Worm (Caenorhabditis elegans) whole organism, L1 larva: ENCODE results near the gene ndab-1.

Experiments
- C04F5.9 ChIP-seq: sonication (generic microtip); optimal IDR thresholded peaks from 2 replicates; lab custom pipeline; 2016; ENCODE audit warnings: missing genetic modification characterization, missing compliant biosample characterization
- aha-1 ChIP-seq: fragments of 150-350 bp; optimal IDR thresholded peaks from 2 replicates; lab custom pipeline; 2014; ENCODE audit warnings: missing biosample characterization, missing genetic modification characterization
- blmp-1 ChIP-seq: fragments of 150-350 bp; optimal IDR thresholded peaks from 2 replicates; lab custom pipeline; 2014; ENCODE audit warnings: missing biosample characterization, missing genetic modification characterization
- ceh-63 ChIP-seq: fragments of 200-800 bp; sonication (Bioruptor generic); optimal IDR thresholded peaks from 2 replicates; lab custom pipeline; 2018; ENCODE audit warnings: mild to moderate bottlenecking, missing genetic modification characterization, missing compliant biosample characterization
- ceh-8 ChIP-seq: fragments of 200-800 bp; sonication (Bioruptor generic); optimal IDR thresholded peaks from 2 replicates; lab custom pipeline; 2018; ENCODE audit warnings: mild to moderate bottlenecking, missing genetic modification characterization, moderate library complexity, missing compliant biosample characterization
- ceh-88 ChIP-seq: fragments of 200-800 bp; sonication (Bioruptor generic); IDR thresholded peaks from 2 replicates; pipeline ENCODE4 v1.3.6; 2022; ENCODE audit warnings: missing genetic modification characterization, missing compliant biosample characterization
- ces-1 ChIP-seq: fragments of 150-350 bp; optimal IDR thresholded peaks from 2 replicates; lab custom pipeline; 2014; ENCODE audit warnings: missing biosample characterization, missing genetic modification reagents, missing genetic modification characterization
- dpl-1 ChIP-seq, 3 experiments: fragments of 150-350 bp in 2 of 3; sonication (generic microtip) in 1 of 3; optimal IDR thresholded peaks; 2 replicates each; lab custom pipeline; 2014 to 2017; ENCODE audit warnings: missing biosample characterization in 3 of 3, missing genetic modification characterization in 3 of 3, missing genetic modification reagents in 3 of 3
- dsc-1 ChIP-seq: sonication (generic microtip); optimal IDR thresholded peaks from 2 replicates; lab custom pipeline; 2016; ENCODE audit warnings: mild to moderate bottlenecking, missing genetic modification characterization, missing compliant biosample characterization
- efl-1 ChIP-seq, 4 experiments: fragments of 150-350 bp; optimal IDR thresholded peaks in 3 of 4; peaks in 1 of 4; 1 replicate in 1 of 4; 2 replicates in 3 of 4; lab custom pipeline; 2014; ENCODE audit warnings: missing biosample characterization in 2 of 4, missing genetic modification characterization in 2 of 4, missing genetic modification reagents in 2 of 4
- efl-3 ChIP-seq: fragments of 200-800 bp; sonication (Bioruptor generic); optimal IDR thresholded peaks from 2 replicates; lab custom pipeline; 2018; ENCODE audit warnings: mild to moderate bottlenecking, missing genetic modification characterization, missing compliant biosample characterization
- elt-2 ChIP-seq: sonication (generic microtip); optimal IDR thresholded peaks from 2 replicates; lab custom pipeline; 2016; ENCODE audit warnings: missing genetic modification characterization, mild to moderate bottlenecking, inconsistent platforms, missing compliant biosample characterization, missing genetic modification reagents
- fkh-10 ChIP-seq: sonication (generic microtip); optimal IDR thresholded peaks from 2 replicates; lab custom pipeline; 2017; ENCODE audit warnings: missing biosample characterization, missing genetic modification reagents, missing genetic modification characterization
- fkh-4 ChIP-seq: sonication (generic microtip); optimal IDR thresholded peaks from 2 replicates; lab custom pipeline; 2016; ENCODE audit warnings: missing compliant biosample characterization, missing genetic modification characterization, borderline replicate concordance
- fkh-8 ChIP-seq: sonication (generic microtip); optimal IDR thresholded peaks from 2 replicates; lab custom pipeline; 2016; ENCODE audit warnings: mild to moderate bottlenecking, missing genetic modification characterization, missing compliant biosample characterization
- fos-1 ChIP-seq: fragments of 150-350 bp; optimal IDR thresholded peaks from 2 replicates; lab custom pipeline; 2014; ENCODE audit warnings: missing biosample characterization, missing genetic modification characterization
- hlh-17 ChIP-seq: fragments of 200-800 bp; sonication (Bioruptor generic); optimal IDR thresholded peaks from 2 replicates; lab custom pipeline; 2018; ENCODE audit warnings: missing genetic modification characterization, mild to moderate bottlenecking, missing compliant biosample characterization, moderate library complexity, borderline replicate concordance
- hlh-4 ChIP-seq: sonication (generic microtip); optimal IDR thresholded peaks from 2 replicates; lab custom pipeline; 2016; ENCODE audit warnings: mild to moderate bottlenecking, missing genetic modification characterization, missing compliant biosample characterization
- hpl-2 ChIP-seq: fragments of 150-350 bp; optimal IDR thresholded peaks from 2 replicates; lab custom pipeline; 2014; ENCODE audit warnings: missing biosample characterization, missing genetic modification reagents, missing genetic modification characterization
- irx-1 ChIP-seq: sonication (generic microtip); optimal IDR thresholded peaks from 2 replicates; lab custom pipeline; 2016; ENCODE audit warnings: missing genetic modification characterization, missing compliant biosample characterization
- isw-1 ChIP-seq: fragments of 200-800 bp; sonication (Bioruptor generic); IDR thresholded peaks from 2 replicates; pipeline ENCODE4 v1.3.6; 2022; ENCODE audit warnings: missing genetic modification characterization, missing compliant biosample characterization
- lin-13 ChIP-seq: fragments of 150-350 bp; optimal IDR thresholded peaks from 2 replicates; lab custom pipeline; 2014; ENCODE audit warnings: missing biosample characterization, missing genetic modification reagents, missing genetic modification characterization
- lin-14 ChIP-seq: fragments of 200-800 bp; sonication (Bioruptor generic); optimal IDR thresholded peaks from 2 replicates; lab custom pipeline; 2018; ENCODE audit warnings: mild to moderate bottlenecking, missing genetic modification characterization, moderate library complexity, missing compliant biosample characterization
- lin-15B ChIP-seq: fragments of 150-350 bp; sonication (generic microtip); optimal IDR thresholded peaks from 3 replicates; lab custom pipeline; 2014; ENCODE audit warnings: missing biosample characterization, missing genetic modification characterization
- lin-35 ChIP-seq, 2 experiments: fragments of 150-350 bp; optimal IDR thresholded peaks; 2 replicates each; lab custom pipeline; 2014; ENCODE audit warnings: missing biosample characterization in 2 of 2, missing genetic modification characterization in 2 of 2, missing genetic modification reagents in 2 of 2
- lsy-2 ChIP-seq, 2 experiments: fragments of 150-350 bp; optimal IDR thresholded peaks; 2 replicates each; lab custom pipeline; 2014; ENCODE audit warnings: missing biosample characterization in 2 of 2, missing genetic modification characterization in 2 of 2
- mef-2 ChIP-seq: fragments of 150-350 bp; optimal IDR thresholded peaks from 2 replicates; lab custom pipeline; 2014; ENCODE audit warnings: missing biosample characterization, missing genetic modification characterization
- mep-1 ChIP-seq: fragments of 150-350 bp; optimal IDR thresholded peaks from 2 replicates; lab custom pipeline; 2014; ENCODE audit warnings: missing biosample characterization, missing genetic modification characterization
- nhr-11 ChIP-seq: fragments of 150-350 bp; optimal IDR thresholded peaks from 2 replicates; lab custom pipeline; 2014; ENCODE audit warnings: missing biosample characterization, missing genetic modification characterization
- nhr-28 ChIP-seq: fragments of 150-350 bp; optimal IDR thresholded peaks from 2 replicates; lab custom pipeline; 2014; ENCODE audit warnings: missing biosample characterization, missing genetic modification characterization
- nhr-47 ChIP-seq: sonication (generic microtip); optimal IDR thresholded peaks from 2 replicates; lab custom pipeline; 2016; ENCODE audit warnings: mild to moderate bottlenecking, missing genetic modification characterization, moderate library complexity, missing compliant biosample characterization
- nhr-71 ChIP-seq: sonication (generic microtip); optimal IDR thresholded peaks from 2 replicates; lab custom pipeline; 2016; ENCODE audit warnings: mild to moderate bottlenecking, missing genetic modification characterization, moderate library complexity, missing compliant biosample characterization
- nhr-76 ChIP-seq: sonication (generic microtip); optimal IDR thresholded peaks from 2 replicates; lab custom pipeline; 2017; ENCODE audit warnings: missing biosample characterization, missing genetic modification characterization
- nhr-77 ChIP-seq: fragments of 150-350 bp; optimal IDR thresholded peaks from 2 replicates; lab custom pipeline; 2014; ENCODE audit warnings: missing biosample characterization, missing genetic modification characterization
- nhr-85 ChIP-seq: sonication (generic microtip); peaks from one replicate; lab custom pipeline; 2016; ENCODE audit warnings: missing genetic modification characterization, inconsistent platforms, missing compliant biosample characterization
- nhr-90 ChIP-seq: sonication (generic microtip); optimal IDR thresholded peaks from 2 replicates; lab custom pipeline; 2016; ENCODE audit warnings: mild to moderate bottlenecking, missing genetic modification characterization, missing compliant biosample characterization; ENCODE audit not compliant: poor library complexity
- pax-3 ChIP-seq: fragments of 200-800 bp; sonication (Bioruptor generic); optimal IDR thresholded peaks from 2 replicates; lab custom pipeline; 2018; ENCODE audit warnings: mild to moderate bottlenecking, missing genetic modification characterization, moderate library complexity, missing compliant biosample characterization
- pqm-1 ChIP-seq: sonication (generic microtip); optimal IDR thresholded peaks from 3 replicates; lab custom pipeline; 2017; ENCODE audit warnings: missing biosample characterization, missing genetic modification characterization
- rnt-1 ChIP-seq: sonication (generic microtip); optimal IDR thresholded peaks from 2 replicates; lab custom pipeline; 2016; ENCODE audit warnings: mild to moderate bottlenecking, missing genetic modification characterization, moderate library complexity, missing compliant biosample characterization
- snpc-4 ChIP-seq: fragments of 150-350 bp; optimal IDR thresholded peaks from 2 replicates; lab custom pipeline; 2014; ENCODE audit warnings: missing biosample characterization, missing genetic modification characterization
- snu-23 ChIP-seq: sonication (generic microtip); optimal IDR thresholded peaks from 2 replicates; lab custom pipeline; 2016; ENCODE audit warnings: missing genetic modification characterization, missing compliant biosample characterization
- swsn-7 ChIP-seq: sonication (generic microtip); optimal IDR thresholded peaks from 2 replicates; lab custom pipeline; 2016; ENCODE audit warnings: missing genetic modification characterization, missing compliant biosample characterization
- tbx-2 ChIP-seq: sonication (generic microtip); optimal IDR thresholded peaks from 2 replicates; lab custom pipeline; 2016; ENCODE audit warnings: missing genetic modification characterization, missing compliant biosample characterization
- tlp-1 ChIP-seq: fragments of 150-350 bp; optimal IDR thresholded peaks from 2 replicates; lab custom pipeline; 2014; ENCODE audit warnings: missing biosample characterization, missing genetic modification characterization
- unc-30 ChIP-seq: sonication (generic microtip); optimal IDR thresholded peaks from 2 replicates; lab custom pipeline; 2017; ENCODE audit warnings: missing biosample characterization, missing genetic modification characterization
- vab-15 ChIP-seq: sonication (generic microtip); optimal IDR thresholded peaks from 2 replicates; lab custom pipeline; 2017; ENCODE audit warnings: missing genotype, mild to moderate bottlenecking, missing genetic modification characterization, missing compliant biosample characterization
- xbp-1 ChIP-seq: sonication (generic microtip); optimal IDR thresholded peaks from 2 replicates; lab custom pipeline; 2016; ENCODE audit warnings: missing genetic modification characterization, missing compliant biosample characterization
- ztf-4 ChIP-seq: fragments of 150-350 bp; optimal IDR thresholded peaks from 2 replicates; lab custom pipeline; 2014; ENCODE audit warnings: missing biosample characterization, missing genetic modification characterization

The ndab-1 gene

ce11 chrIII:11936668-11937276 lies 21.3 kb upstream of the ndab-1 start:
- TF ChIP-seq lin-14 (GFP tag; lab: Kevin White, UChicago) (peak; percentile 34), nhr-71 (tag; lab: Kevin White, UChicago) (peak; percentile 30), mep-1 (tag; lab: Kevin White, UChicago) (no peak), rnt-1 (tag; lab: Kevin White, UChicago) (peak; percentile 24), lin-15B (tag; lab: Kevin White, UChicago) (no peak), xbp-1 (tag; lab: Kevin White, UChicago) (peak; percentile 2), nhr-90 (tag; lab: Kevin White, UChicago) (no peak), tbx-2 (tag; lab: Kevin White, UChicago) (peak; percentile 25), efl-1 (optimal IDR thresholded peaks at IDR 0.05; lab: Kevin White, UChicago) (no peak), efl-1 (GFP tag; optimal IDR thresholded peaks at IDR 0.05 in 1 of 2; lab: Kevin White, UChicago) (peak in 1 of 2 experiments; percentile 91), nhr-47 (tag; lab: Kevin White, UChicago) (peak; percentile 29), fkh-8 (peak; percentile 39), dsc-1 (tag; lab: Kevin White, UChicago) (peak; percentile 6)

ce11 chrIII:11935948-11936280 lies 20.4 kb upstream of the ndab-1 start:
- no peak for TF ChIP-seq tlp-1 (tag; lab: Kevin White, UChicago)
- no peak for TF ChIP-seq lin-15B (tag; lab: Kevin White, UChicago)
- no peak for TF ChIP-seq efl-1 (optimal IDR thresholded peaks at IDR 0.05; lab: Kevin White, UChicago)
- TF ChIP-seq efl-1 (GFP tag; optimal IDR thresholded peaks at IDR 0.05 in 1 of 2; lab: Kevin White, UChicago) = peak in 1 of 2 experiments; percentile 92
- no peak for TF ChIP-seq nhr-90 (tag; lab: Kevin White, UChicago)
- no peak for TF ChIP-seq pqm-1 (tag; lab: Kevin White, UChicago)
- TF ChIP-seq xbp-1 (tag; lab: Kevin White, UChicago) = peak; percentile 9
- TF ChIP-seq fkh-4 = no peak
- no peak for TF ChIP-seq efl-3 (GFP tag; lab: Kevin White, UChicago)
- no peak for TF ChIP-seq mep-1 (tag; lab: Kevin White, UChicago)
- TF ChIP-seq hlh-17 (GFP tag; lab: Kevin White, UChicago) = no peak
- TF ChIP-seq nhr-47 (tag; lab: Kevin White, UChicago) = peak; percentile 65
- TF ChIP-seq snu-23 (GFP tag; lab: Kevin White, UChicago) = peak; percentile 13
- TF ChIP-seq vab-15 (tag; lab: Kevin White, UChicago) = no peak
- no peak for TF ChIP-seq ces-1 (GFP tag; lab: Kevin White, UChicago)
- TF ChIP-seq lin-14 (GFP tag; lab: Kevin White, UChicago) = peak; percentile 86
- TF ChIP-seq fos-1 (tag; lab: Kevin White, UChicago) = peak; percentile 17
- peak in 1 of 2 experiments; percentile 41 for TF ChIP-seq lsy-2 (tag; optimal IDR thresholded peaks at IDR 0.05; lab: Kevin White, UChicago)
- TF ChIP-seq C04F5.9 (tag; lab: Kevin White, UChicago) = no peak
- no peak for TF ChIP-seq hpl-2 (GFP tag; lab: Kevin White, UChicago)
- TF ChIP-seq nhr-77 = no peak
- no peak for TF ChIP-seq ztf-4 (tag; lab: Kevin White, UChicago)
- no peak for TF ChIP-seq ceh-63 (GFP tag; lab: Kevin White, UChicago)
- no peak for TF ChIP-seq hlh-4
- no peak for TF ChIP-seq blmp-1 (tag; lab: Kevin White, UChicago)
- TF ChIP-seq fkh-10 (GFP tag; lab: Kevin White, UChicago) = peak; percentile 20
- TF ChIP-seq dsc-1 (tag; lab: Kevin White, UChicago) = peak; percentile 31
- TF ChIP-seq aha-1 = no peak
- peak in 1 of 2 experiments; percentile 6 for TF ChIP-seq lin-35 (GFP tag; optimal IDR thresholded peaks at IDR 0.05; lab: Kevin White, UChicago)
- TF ChIP-seq unc-30 = no peak
- TF ChIP-seq elt-2 = no peak
- no peak for TF ChIP-seq nhr-11 (tag; lab: Kevin White, UChicago)
- TF ChIP-seq tbx-2 (tag; lab: Kevin White, UChicago) = peak; percentile 12
- TF ChIP-seq irx-1 (tag; lab: Kevin White, UChicago) = no peak
- TF ChIP-seq nhr-28 (tag; lab: Kevin White, UChicago) = no peak
- TF ChIP-seq nhr-76 (tag; lab: Kevin White, UChicago) = no peak
- peak; percentile 14 for TF ChIP-seq snpc-4 (tag; lab: Kevin White, UChicago)
- TF ChIP-seq lin-13 (GFP tag; lab: Kevin White, UChicago) = no peak
- peak; percentile 11 for TF ChIP-seq isw-1 (GFP tag; lab: Robert Waterston, UW)
- TF ChIP-seq pax-3 = peak; percentile 23
- TF ChIP-seq swsn-7 (tag; lab: Kevin White, UChicago) = peak; percentile 45
- no peak for TF ChIP-seq ceh-8 (GFP tag; lab: Kevin White, UChicago)
- peak; percentile 90 for TF ChIP-seq fkh-8
- TF ChIP-seq dpl-1 (GFP tag; optimal IDR thresholded peaks at IDR 0.05; lab: Kevin White, UChicago) = no peak
- TF ChIP-seq ceh-88 (GFP tag; lab: Robert Waterston, UW) = no peak
- TF ChIP-seq nhr-85 (tag; lab: Kevin White, UChicago) = no peak
- TF ChIP-seq mef-2 (tag; lab: Kevin White, UChicago) = peak; percentile 1
